Worm (Caenorhabditis elegans) whole organism, L1 larva: ENCODE measurements around the gene cnp-2.

ENCODE experiments used
- C04F5.9 ChIP-seq: sonication (generic microtip); optimal IDR thresholded peaks from 2 replicates; lab custom pipeline; 2016; ENCODE audit warnings: missing genetic modification characterization, missing compliant biosample characterization
- F16B12.6 ChIP-seq: fragments of 150-350 bp; optimal IDR thresholded peaks from 2 replicates; lab custom pipeline; 2014; ENCODE audit warnings: missing biosample characterization, missing genetic modification characterization
- Y116A8C.19 ChIP-seq: sonication (generic microtip); optimal IDR thresholded peaks from 2 replicates; lab custom pipeline; 2016; ENCODE audit warnings: missing compliant biosample characterization, missing genetic modification characterization, borderline replicate concordance
- aly-2 ChIP-seq: fragments of 150-350 bp; optimal IDR thresholded peaks from 2 replicates; lab custom pipeline; 2014; ENCODE audit warnings: missing biosample characterization, missing genetic modification characterization
- ceh-63 ChIP-seq: fragments of 200-800 bp; sonication (Bioruptor generic); optimal IDR thresholded peaks from 2 replicates; lab custom pipeline; 2018; ENCODE audit warnings: mild to moderate bottlenecking, missing genetic modification characterization, missing compliant biosample characterization
- ceh-90 ChIP-seq: sonication (generic microtip); optimal IDR thresholded peaks from 2 replicates; lab custom pipeline; 2016; ENCODE audit warnings: missing genetic modification characterization, missing compliant biosample characterization
- ces-1 ChIP-seq: fragments of 150-350 bp; optimal IDR thresholded peaks from 2 replicates; lab custom pipeline; 2014; ENCODE audit warnings: missing biosample characterization, missing genetic modification reagents, missing genetic modification characterization
- dpl-1 ChIP-seq, 3 experiments: fragments of 150-350 bp in 2 of 3; sonication (generic microtip) in 1 of 3; optimal IDR thresholded peaks; 2 replicates each; lab custom pipeline; 2014 to 2017; ENCODE audit warnings: missing biosample characterization in 3 of 3, missing genetic modification characterization in 3 of 3, missing genetic modification reagents in 3 of 3
- efl-3 ChIP-seq: fragments of 200-800 bp; sonication (Bioruptor generic); optimal IDR thresholded peaks from 2 replicates; lab custom pipeline; 2018; ENCODE audit warnings: mild to moderate bottlenecking, missing genetic modification characterization, missing compliant biosample characterization
- egl-13 ChIP-seq: sonication (generic microtip); optimal IDR thresholded peaks from 2 replicates; lab custom pipeline; 2016; ENCODE audit warnings: missing genotype, missing genetic modification reagents, missing genetic modification characterization, missing compliant biosample characterization
- elt-2 ChIP-seq: sonication (generic microtip); optimal IDR thresholded peaks from 2 replicates; lab custom pipeline; 2016; ENCODE audit warnings: missing genetic modification characterization, mild to moderate bottlenecking, inconsistent platforms, missing compliant biosample characterization, missing genetic modification reagents
- elt-3 ChIP-seq, 6 experiments: fragments of 150-350 bp in 1 of 6; sonication (generic microtip); optimal IDR thresholded peaks; 2 replicates each; lab custom pipeline; 2017 to 2018; ENCODE audit warnings: missing biosample characterization in 6 of 6, missing genetic modification characterization in 6 of 6, inconsistent platforms in 1 of 6
- ets-5 ChIP-seq: fragments of 200-800 bp; sonication (Bioruptor generic); IDR thresholded peaks from 2 replicates; pipeline ENCODE4 v1.3.6; 2022; ENCODE audit warnings: missing genetic modification characterization, missing compliant biosample characterization
- fkh-10 ChIP-seq: sonication (generic microtip); optimal IDR thresholded peaks from 2 replicates; lab custom pipeline; 2017; ENCODE audit warnings: missing biosample characterization, missing genetic modification reagents, missing genetic modification characterization
- fkh-4 ChIP-seq: sonication (generic microtip); optimal IDR thresholded peaks from 2 replicates; lab custom pipeline; 2016; ENCODE audit warnings: missing compliant biosample characterization, missing genetic modification characterization, borderline replicate concordance
- fkh-8 ChIP-seq: sonication (generic microtip); optimal IDR thresholded peaks from 2 replicates; lab custom pipeline; 2016; ENCODE audit warnings: mild to moderate bottlenecking, missing genetic modification characterization, missing compliant biosample characterization
- fos-1 ChIP-seq: fragments of 150-350 bp; optimal IDR thresholded peaks from 2 replicates; lab custom pipeline; 2014; ENCODE audit warnings: missing biosample characterization, missing genetic modification characterization
- grh-1 ChIP-seq: fragments of 200-800 bp; sonication (Bioruptor generic); IDR thresholded peaks from 2 replicates; pipeline ENCODE4 v1.3.6; 2022; ENCODE audit warnings: missing genetic modification reagents, missing genetic modification characterization, missing compliant biosample characterization
- hlh-4 ChIP-seq: sonication (generic microtip); optimal IDR thresholded peaks from 2 replicates; lab custom pipeline; 2016; ENCODE audit warnings: mild to moderate bottlenecking, missing genetic modification characterization, missing compliant biosample characterization
- isw-1 ChIP-seq: fragments of 200-800 bp; sonication (Bioruptor generic); IDR thresholded peaks from 2 replicates; pipeline ENCODE4 v1.3.6; 2022; ENCODE audit warnings: missing genetic modification characterization, missing compliant biosample characterization
- lin-14 ChIP-seq: fragments of 200-800 bp; sonication (Bioruptor generic); optimal IDR thresholded peaks from 2 replicates; lab custom pipeline; 2018; ENCODE audit warnings: mild to moderate bottlenecking, missing genetic modification characterization, moderate library complexity, missing compliant biosample characterization
- lin-15B ChIP-seq: fragments of 150-350 bp; sonication (generic microtip); optimal IDR thresholded peaks from 3 replicates; lab custom pipeline; 2014; ENCODE audit warnings: missing biosample characterization, missing genetic modification characterization
- lin-35 ChIP-seq, 2 experiments: fragments of 150-350 bp; optimal IDR thresholded peaks; 2 replicates each; lab custom pipeline; 2014; ENCODE audit warnings: missing biosample characterization in 2 of 2, missing genetic modification characterization in 2 of 2, missing genetic modification reagents in 2 of 2
- lin-39 ChIP-seq: fragments of 150-350 bp; optimal IDR thresholded peaks from 2 replicates; lab custom pipeline; 2014; ENCODE audit warnings: missing biosample characterization, missing genetic modification reagents, missing genetic modification characterization
- nhr-19 ChIP-seq: fragments of 200-800 bp; sonication (Bioruptor generic); conservative IDR thresholded peaks from 2 replicates; pipeline ENCODE4 v1.3.6; 2022; ENCODE audit warnings: missing genetic modification characterization, missing compliant biosample characterization
- nhr-20 ChIP-seq: sonication (generic microtip); optimal IDR thresholded peaks from 2 replicates; lab custom pipeline; 2016; ENCODE audit warnings: mild to moderate bottlenecking, missing genetic modification characterization, missing compliant biosample characterization
- nhr-237 ChIP-seq: fragments of 150-350 bp; optimal IDR thresholded peaks from 2 replicates; lab custom pipeline; 2014; ENCODE audit warnings: missing biosample characterization, missing genetic modification characterization
- nhr-47 ChIP-seq: sonication (generic microtip); optimal IDR thresholded peaks from 2 replicates; lab custom pipeline; 2016; ENCODE audit warnings: mild to moderate bottlenecking, missing genetic modification characterization, moderate library complexity, missing compliant biosample characterization
- nhr-71 ChIP-seq: sonication (generic microtip); optimal IDR thresholded peaks from 2 replicates; lab custom pipeline; 2016; ENCODE audit warnings: mild to moderate bottlenecking, missing genetic modification characterization, moderate library complexity, missing compliant biosample characterization
- nhr-84 ChIP-seq: sonication (generic microtip); optimal IDR thresholded peaks from 2 replicates; lab custom pipeline; 2017; ENCODE audit warnings: missing biosample characterization, missing genetic modification characterization
- nhr-85 ChIP-seq: sonication (generic microtip); peaks from one replicate; lab custom pipeline; 2016; ENCODE audit warnings: missing genetic modification characterization, inconsistent platforms, missing compliant biosample characterization
- nhr-90 ChIP-seq: sonication (generic microtip); optimal IDR thresholded peaks from 2 replicates; lab custom pipeline; 2016; ENCODE audit warnings: mild to moderate bottlenecking, missing genetic modification characterization, missing compliant biosample characterization; ENCODE audit not compliant: poor library complexity
- pag-3 ChIP-seq: sonication (generic microtip); optimal IDR thresholded peaks from 2 replicates; lab custom pipeline; 2017; ENCODE audit warnings: missing genetic modification characterization, mild to moderate bottlenecking, missing compliant biosample characterization, antibody characterized with exemption, borderline replicate concordance; ENCODE audit not compliant: insufficient read depth
- pax-3 ChIP-seq: fragments of 200-800 bp; sonication (Bioruptor generic); optimal IDR thresholded peaks from 2 replicates; lab custom pipeline; 2018; ENCODE audit warnings: mild to moderate bottlenecking, missing genetic modification characterization, moderate library complexity, missing compliant biosample characterization
- skn-1 ChIP-seq: fragments of 150-350 bp; optimal IDR thresholded peaks from 2 replicates; lab custom pipeline; 2014; ENCODE audit warnings: missing biosample characterization, missing genetic modification characterization
- snu-23 ChIP-seq: sonication (generic microtip); optimal IDR thresholded peaks from 2 replicates; lab custom pipeline; 2016; ENCODE audit warnings: missing genetic modification characterization, missing compliant biosample characterization
- sptf-1 ChIP-seq: fragments of 150-350 bp; optimal IDR thresholded peaks from 2 replicates; lab custom pipeline; 2014; ENCODE audit warnings: missing biosample characterization, missing genetic modification characterization
- sup-37 ChIP-seq: fragments of 200-800 bp; sonication (Bioruptor generic); optimal IDR thresholded peaks from 2 replicates; lab custom pipeline; 2018; ENCODE audit warnings: mild to moderate bottlenecking, missing genetic modification characterization, missing compliant biosample characterization
- swsn-7 ChIP-seq: sonication (generic microtip); optimal IDR thresholded peaks from 2 replicates; lab custom pipeline; 2016; ENCODE audit warnings: missing genetic modification characterization, missing compliant biosample characterization
- tbx-2 ChIP-seq: sonication (generic microtip); optimal IDR thresholded peaks from 2 replicates; lab custom pipeline; 2016; ENCODE audit warnings: missing genetic modification characterization, missing compliant biosample characterization
- tlp-1 ChIP-seq: fragments of 150-350 bp; optimal IDR thresholded peaks from 2 replicates; lab custom pipeline; 2014; ENCODE audit warnings: missing biosample characterization, missing genetic modification characterization
- unc-62 ChIP-seq: fragments of 150-350 bp; optimal IDR thresholded peaks from 2 replicates; lab custom pipeline; 2014; ENCODE audit warnings: missing biosample characterization, missing genetic modification reagents, missing genetic modification characterization
- vab-15 ChIP-seq: sonication (generic microtip); optimal IDR thresholded peaks from 2 replicates; lab custom pipeline; 2017; ENCODE audit warnings: missing genotype, mild to moderate bottlenecking, missing genetic modification characterization, missing compliant biosample characterization
- xbp-1 ChIP-seq: sonication (generic microtip); optimal IDR thresholded peaks from 2 replicates; lab custom pipeline; 2016; ENCODE audit warnings: missing genetic modification characterization, missing compliant biosample characterization
- ztf-4 ChIP-seq: fragments of 150-350 bp; optimal IDR thresholded peaks from 2 replicates; lab custom pipeline; 2014; ENCODE audit warnings: missing biosample characterization, missing genetic modification characterization

The cnp-2 gene

DNA sequence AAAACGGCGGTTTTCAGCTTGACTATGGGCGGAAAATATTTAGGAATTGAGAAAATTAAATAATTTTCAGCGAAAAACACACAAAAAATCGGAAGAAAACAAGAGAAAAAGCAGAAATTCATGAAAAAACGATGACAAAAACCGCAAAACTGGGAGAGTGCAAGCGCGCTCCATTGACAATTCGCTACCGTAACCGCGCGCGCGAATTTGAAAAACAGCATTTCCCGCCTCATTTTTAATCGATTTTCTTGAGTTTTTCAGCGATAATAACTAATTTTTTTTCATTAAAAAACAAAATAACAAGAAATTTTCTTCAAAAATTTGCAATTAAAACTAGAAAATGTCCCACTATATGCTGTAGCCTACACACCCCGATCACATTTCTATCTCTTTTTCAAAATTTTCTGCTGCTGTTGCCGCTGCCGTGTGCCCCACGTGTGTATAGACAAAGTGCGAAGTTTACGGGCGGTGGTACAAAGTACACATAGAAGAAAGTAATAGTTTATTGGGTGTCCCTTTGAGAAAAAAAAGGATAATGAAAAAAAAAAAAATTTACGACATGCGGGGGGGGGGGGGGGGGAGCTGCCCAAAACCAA, 39.4 kb downstream of the cnp-2 start (continued):
- TF ChIP-seq nhr-85 (tag; lab: Kevin White, UChicago) (peak; percentile 45), fkh-4 (tag; lab: Kevin White, UChicago) (no peak), nhr-84 (tag; lab: Kevin White, UChicago) (no peak), sptf-1 (tag; lab: Kevin White, UChicago) (no peak), pax-3 (tag; lab: Kevin White, UChicago) (no peak), lin-35 (GFP tag; optimal IDR thresholded peaks at IDR 0.05; lab: Kevin White, UChicago) (peak; percentile 14 to 36), ztf-4 (tag; lab: Kevin White, UChicago) (peak; percentile 4), grh-1 (GFP tag; lab: Robert Waterston, UW) (peak; percentile 34; the same call in 1 of the 2 replicates), dpl-1 (GFP tag; optimal IDR thresholded peaks at IDR 0.05; lab: Kevin White, UChicago) (peak; percentile 38 to 74 (median 53)), lin-15B (tag; lab: Kevin White, UChicago) (no peak), snu-23 (GFP tag; lab: Kevin White, UChicago) (peak; percentile 61), fkh-10 (no peak), tlp-1 (tag; lab: Kevin White, UChicago) (no peak), F16B12.6 (tag; lab: Kevin White, UChicago) (no peak), aly-2 (tag; lab: Kevin White, UChicago) (no peak), nhr-71 (tag; lab: Kevin White, UChicago) (peak; percentile 68), elt-3 (tag; optimal IDR thresholded peaks at IDR 0.05; lab: Kevin White, UChicago) (peak in 2 of 6 experiments; percentile 21 to 32), swsn-7 (tag; lab: Kevin White, UChicago) (peak; percentile 3), C04F5.9 (tag; lab: Kevin White, UChicago) (no peak), ceh-90 (tag; lab: Kevin White, UChicago) (no peak), vab-15 (tag; lab: Kevin White, UChicago) (no peak), efl-3 (GFP tag; lab: Kevin White, UChicago) (no peak), Y116A8C.19 (tag; lab: Kevin White, UChicago) (no peak), ces-1 (GFP tag; lab: Kevin White, UChicago) (no peak), fos-1 (tag; lab: Kevin White, UChicago) (no peak), fkh-8 (tag; lab: Kevin White, UChicago) (no peak), nhr-47 (tag; lab: Kevin White, UChicago) (peak; percentile 37), egl-13 (tag; lab: Kevin White, UChicago) (no peak)

DNA sequence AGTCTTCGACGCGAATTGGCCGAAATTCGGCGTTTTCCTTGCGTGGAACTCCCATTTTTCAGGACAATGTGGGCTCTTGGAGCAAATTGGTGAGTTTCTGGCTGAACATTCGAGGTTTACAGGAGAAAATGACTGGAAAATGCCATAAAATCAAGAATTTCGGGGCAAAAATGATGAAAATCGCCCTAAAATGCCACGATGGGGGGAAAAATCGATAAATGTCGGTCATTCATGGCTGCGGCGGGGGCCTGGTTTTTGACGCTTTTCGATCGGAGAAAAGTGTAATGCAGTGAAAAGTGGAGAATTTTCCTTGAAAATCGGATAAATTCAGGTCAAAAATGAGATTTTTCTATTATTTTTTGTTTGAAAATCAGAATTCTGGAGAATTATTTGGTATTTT, 44.6 kb downstream of the cnp-2 start, which contains the start of the genes Y46G5A.18 and Y46G5A.47:
Y46G5A.18 (minus strand) TSS at position 101 of the 400 bp plus-strand sequence.
Y46G5A.47 (minus strand) TSS at position 146 of the 400 bp plus-strand sequence.
- TF ChIP-seq sup-37 (GFP tag; lab: Kevin White, UChicago) (no peak), nhr-237 (tag; lab: Kevin White, UChicago) (no peak), ztf-4 (tag; lab: Kevin White, UChicago) (no peak), ets-5 (GFP tag; lab: Robert Waterston, UW) (no peak), nhr-90 (tag; lab: Kevin White, UChicago) (no peak), xbp-1 (no peak), elt-2 (no peak), unc-62 (no peak), nhr-85 (tag; lab: Kevin White, UChicago) (no peak), pag-3 (tag; lab: Kevin White, UChicago) (no peak), nhr-71 (tag; lab: Kevin White, UChicago) (no peak)

DNA sequence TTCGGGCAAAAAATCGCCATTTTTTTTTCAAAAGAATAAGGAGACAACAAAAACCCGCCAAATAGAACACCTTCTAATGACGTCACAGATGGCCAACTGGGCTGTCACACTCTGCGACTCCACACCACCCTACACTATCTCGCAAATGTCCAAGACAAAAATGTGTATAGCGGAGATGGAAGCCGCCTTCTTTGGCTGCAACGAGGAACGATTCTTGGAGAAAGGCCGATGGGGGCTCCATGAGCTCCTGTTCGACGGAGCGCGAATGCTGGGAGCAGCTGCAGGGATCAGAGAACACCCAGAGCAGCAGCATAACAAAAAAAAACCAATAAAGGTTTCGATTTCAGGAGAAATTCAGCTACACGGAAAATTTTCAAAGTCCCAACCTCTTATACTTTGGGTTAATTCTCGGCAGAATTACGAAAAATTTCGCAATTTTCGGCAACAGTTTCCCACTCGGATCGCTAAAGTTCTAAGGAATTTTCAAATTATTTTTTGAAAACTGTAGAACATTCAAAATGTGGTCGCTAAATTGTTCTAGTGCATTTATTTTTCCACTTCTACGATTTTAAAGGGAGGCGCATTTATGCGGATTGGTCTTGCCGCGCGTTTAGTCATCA, 45.3 kb downstream of the cnp-2 start:
- no peak for TF ChIP-seq ceh-63
- TF ChIP-seq unc-62 = no peak
- peak; percentile 86 for TF ChIP-seq lin-14 (GFP tag; lab: Kevin White, UChicago)
- TF ChIP-seq swsn-7 (tag; lab: Kevin White, UChicago) = peak; percentile 41
- TF ChIP-seq snu-23 (GFP tag; lab: Kevin White, UChicago) = peak; percentile 41
- peak; percentile 90 for TF ChIP-seq nhr-19
- TF ChIP-seq fkh-8 (tag; lab: Kevin White, UChicago) = peak; percentile 59
- peak in 2 of 3 experiments; percentile 15 to 57 for TF ChIP-seq dpl-1 (GFP tag; optimal IDR thresholded peaks at IDR 0.05; lab: Kevin White, UChicago)
- peak; percentile 4 for TF ChIP-seq nhr-20
- TF ChIP-seq skn-1 (tag; lab: Kevin White, UChicago) = peak; percentile 16
- no peak for TF ChIP-seq lin-39 (tag; lab: Kevin White, UChicago)
- peak; percentile 13 for TF ChIP-seq nhr-85 (tag; lab: Kevin White, UChicago)
- TF ChIP-seq ceh-90 (tag; lab: Kevin White, UChicago) = no peak
- peak; percentile 33 for TF ChIP-seq tbx-2 (tag; lab: Kevin White, UChicago)
- TF ChIP-seq aly-2 (tag; lab: Kevin White, UChicago) = no peak
- peak; percentile 15; the same call in 1 of the 2 replicates for TF ChIP-seq isw-1
- no peak for TF ChIP-seq hlh-4 (tag; lab: Kevin White, UChicago)
